4 fruit fly cellular contexts compared by ENCODE assay signal in the genomic region with DNA sequence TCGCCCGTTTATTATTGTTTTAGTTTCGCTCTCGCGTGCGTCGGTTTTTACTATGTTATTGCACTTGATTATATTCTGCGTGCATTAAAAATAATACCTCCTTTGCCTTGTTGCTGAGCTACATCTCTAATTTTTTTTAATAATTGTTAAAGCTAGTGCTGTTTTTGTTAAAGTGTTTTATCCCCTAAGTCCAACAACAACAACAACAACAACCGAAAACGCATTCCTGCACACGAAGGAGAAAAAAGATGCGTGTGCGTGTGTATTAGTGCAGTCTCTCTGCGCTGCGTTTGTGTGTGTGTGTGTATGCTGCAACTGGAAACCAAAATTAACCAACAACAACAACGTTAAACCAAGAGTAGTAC.
A peak's percentile ranks its signal among the peaks of the same experiment; 100 is the strongest.
TF ChIP-seq lines count a peak whose summit lies in the region.

No protein-coding gene starts in this region.

- TF ChIP-seq CTCF in whole organism, embryonic (GFP tag; optimal IDR thresholded peaks at IDR 0.05; lab: Kevin White, UChicago): no peak

TF ChIP-seq in whole organism, adult, 20 proteins besides CTCF, POLR2A, EP300 and RAD21:
- TF ChIP-seq CG7045 (GFP tag; optimal IDR thresholded peaks at IDR 0.05; lab: Kevin White, UChicago) (no peak), pad (GFP tag; optimal IDR thresholded peaks at IDR 0.05; lab: Kevin White, UChicago) (peak; percentile 74)

TF ChIP-seq in whole organism, embryonic, 481 proteins besides CTCF, POLR2A, EP300 and RAD21:
- TF ChIP-seq caup (GFP tag; optimal IDR thresholded peaks at IDR 0.05; lab: Kevin White, UChicago; ENCODE audit: severe bottlenecking) (no peak), CG8924 (tag; optimal IDR thresholded peaks at IDR 0.05; lab: Kevin White, UChicago) (no peak), CG4360 (GFP tag; IDR thresholded peaks at IDR 0.05; lab: Robert Waterston, UW) (peak; percentile 86), zf30C (GFP tag; optimal IDR thresholded peaks at IDR 0.05; lab: Kevin White, UChicago) (peak; percentile 69), sd (tag; optimal IDR thresholded peaks at IDR 0.05; lab: Kevin White, UChicago) (peak; percentile 1), CG17385 (GFP tag; optimal IDR thresholded peaks at IDR 0.05; lab: Kevin White, UChicago) (no peak), knrl (GFP tag; IDR thresholded peaks at IDR 0.05; lab: Robert Waterston, UW; ENCODE audit: partially characterized antibody) (no peak), nerfin-1 (tag; optimal IDR thresholded peaks at IDR 0.05; lab: Kevin White, UChicago) (peak; percentile 81), CG10147 (GFP tag; optimal IDR thresholded peaks at IDR 0.05; lab: Kevin White, UChicago) (no peak), CG4820 (GFP tag; optimal IDR thresholded peaks at IDR 0.05; lab: Kevin White, UChicago) (no peak), sna (GFP tag; IDR thresholded peaks at IDR 0.05; lab: Robert Waterston, UW; ENCODE audit: partially characterized antibody) (0 out of 2 replicates have a peak, but pooled peaks have one; percentile 1), sens (GFP tag; lab: Kevin White, UChicago) (peak; percentile 73), gem (tag; optimal IDR thresholded peaks at IDR 0.05; lab: Kevin White, UChicago) (no peak), Jarid2 (GFP tag; optimal IDR thresholded peaks at IDR 0.05; lab: Kevin White, UChicago) (peak; percentile 28), eve (GFP tag; optimal IDR thresholded peaks at IDR 0.05; lab: Kevin White, UChicago) (peak in 1 of 2 experiments; percentile 82), CG34422 (GFP tag; IDR thresholded peaks at IDR 0.05; lab: Robert Waterston, UW) (0 out of 3 replicates have a peak, but pooled peaks have one; percentile 6), Med (GFP tag; lab: Kevin White, UChicago) (peak; percentile 74)

TF ChIP-seq in whole organism, prepupa, 60 proteins besides CTCF, POLR2A, EP300 and RAD21:
- TF ChIP-seq Sox102F (GFP tag; optimal IDR thresholded peaks at IDR 0.05; lab: Kevin White, UChicago): peak; percentile 14
- TF ChIP-seq CG11902 (GFP tag; optimal IDR thresholded peaks at IDR 0.05; lab: Kevin White, UChicago): no peak
- peak; percentile 6 for TF ChIP-seq Hr39 (GFP tag; optimal IDR thresholded peaks at IDR 0.05; lab: Kevin White, UChicago)
- TF ChIP-seq Ets21C (GFP tag; optimal IDR thresholded peaks at IDR 0.05; lab: Kevin White, UChicago): no peak
- no peak for TF ChIP-seq CG8632 (GFP tag; optimal IDR thresholded peaks at IDR 0.05; lab: Kevin White, UChicago)
- TF ChIP-seq Eip78C (GFP tag; lab: Kevin White, UChicago): peak; percentile 69
- TF ChIP-seq CG15336 (GFP tag; IDR thresholded peaks at IDR 0.05; lab: Robert Waterston, UW): peak; percentile 37; the same call in 1 of the 2 replicates
- peak; percentile 20; the same call in 1 of the 3 replicates for TF ChIP-seq CG6163 (GFP tag; IDR thresholded peaks at IDR 0.05; lab: Robert Waterston, UW)
- TF ChIP-seq Sox15 (GFP tag; optimal IDR thresholded peaks at IDR 0.05; lab: Kevin White, UChicago): no peak
- no peak for TF ChIP-seq Eip93F (GFP tag; optimal IDR thresholded peaks at IDR 0.05; lab: Kevin White, UChicago)
- TF ChIP-seq lz (GFP tag; optimal IDR thresholded peaks at IDR 0.05; lab: Kevin White, UChicago): no peak

TF ChIP-seq in whole organism, pupa, 21 proteins besides CTCF, POLR2A, EP300 and RAD21:
- TF ChIP-seq Ets98B (GFP tag; IDR thresholded peaks at IDR 0.05; lab: Robert Waterston, UW): no peak; the same call in 1 of the 2 replicates
- peak; percentile 17; the same call in 1 of the 3 replicates for TF ChIP-seq CG4496 (GFP tag; IDR thresholded peaks at IDR 0.05; lab: Robert Waterston, UW)
- TF ChIP-seq Pif1A (GFP tag; optimal IDR thresholded peaks at IDR 0.05; lab: Kevin White, UChicago): peak; percentile 1
- no peak for TF ChIP-seq CG14655 (GFP tag; optimal IDR thresholded peaks at IDR 0.05; lab: Kevin White, UChicago)
